Fruit fly (Drosophila melanogaster): Measurements from ENCODE around the gene sws.

dm6 chrX:7933210-7933915 is 34.7 kb downstream of the sws start, which contains the start of the genes Dhdds and RpS14a:
- no peak for TF ChIP-seq h (optimal IDR thresholded peaks at IDR 0.05)
- TF ChIP-seq ttk (optimal IDR thresholded peaks at IDR 0.05): no peak
- TF ChIP-seq psq (optimal IDR thresholded peaks at IDR 0.05): no peak
- TF ChIP-seq insv (optimal IDR thresholded peaks at IDR 0.05): no peak

Measured in Kc167 (cell line).